Worm (Caenorhabditis elegans) whole organism, midembryonic: Measurements from ENCODE around the gene klp-19.

Source experiments
- T22C8.4 ChIP-seq: fragments of 200-800 bp; sonication (Bioruptor generic); IDR thresholded peaks from 2 replicates; pipeline ENCODE4 v1.3.6; 2022; ENCODE audit warnings: missing genetic modification characterization, missing compliant biosample characterization
- cog-1 ChIP-seq: sonication (generic microtip); optimal IDR thresholded peaks from 2 replicates; lab custom pipeline; 2016; ENCODE audit warnings: missing genetic modification characterization, missing compliant biosample characterization
- flt-1 ChIP-seq: fragments of 200-800 bp; sonication (Bioruptor generic); IDR thresholded peaks from 2 replicates; pipeline ENCODE4 v1.3.6; 2022; ENCODE audit warnings: missing genetic modification characterization, missing compliant biosample characterization
- klf-2 ChIP-seq: fragments of 200-800 bp; sonication (Bioruptor generic); conservative IDR thresholded peaks from 2 replicates; pipeline ENCODE4 v1.3.6; 2022; ENCODE audit warnings: missing genetic modification reagents, missing genetic modification characterization, missing compliant biosample characterization
- med-1 ChIP-seq: sonication (generic microtip); optimal IDR thresholded peaks from 2 replicates; lab custom pipeline; 2017; ENCODE audit warnings: missing genetic modification characterization, mild to moderate bottlenecking, missing compliant biosample characterization, antibody characterized with exemption, missing genetic modification reagents; ENCODE audit not compliant: insufficient read depth
- ref-1 ChIP-seq: fragments of 200-800 bp; sonication (Bioruptor generic); conservative IDR thresholded peaks from 2 replicates; pipeline ENCODE4 v1.3.6; 2022; ENCODE audit warnings: missing genetic modification reagents, missing genetic modification characterization, missing compliant biosample characterization
- tab-1 ChIP-seq: fragments of 200-800 bp; sonication (Bioruptor generic); IDR thresholded peaks from 2 replicates; pipeline ENCODE4 v1.3.6; 2022; ENCODE audit warnings: missing genetic modification characterization, missing compliant biosample characterization
- ztf-23 ChIP-seq: fragments of 200-800 bp; sonication (Bioruptor generic); IDR thresholded peaks from 2 replicates; pipeline ENCODE4 v1.3.6; 2022; ENCODE audit warnings: missing genetic modification reagents, missing genetic modification characterization, missing compliant biosample characterization
- ztf-29 ChIP-seq: fragments of 200-800 bp; sonication (Bioruptor generic); IDR thresholded peaks from 2 replicates; pipeline ENCODE4 v1.3.6; 2022; ENCODE audit warnings: missing genetic modification reagents, missing genetic modification characterization, missing compliant biosample characterization

klp-19 gene

ce11 chrIII:13307107-13307506 is at the start of gene klp-19, which contains the start of gene slc-36.1:
Gene klp-19 (minus strand): TSS chrIII:13307259.
Gene slc-36.1 (plus strand): TSS chrIII:13307502.
- TF ChIP-seq klf-2 (GFP tag; lab: Robert Waterston, UW) (no peak), T22C8.4 (GFP tag; lab: Robert Waterston, UW) (no peak), cog-1 (tag; lab: Kevin White, UChicago) (no peak), med-1 (no peak), tab-1 (GFP tag; lab: Robert Waterston, UW) (no peak), ref-1 (GFP tag; lab: Robert Waterston, UW) (no peak), flt-1 (no peak), ztf-23 (GFP tag; lab: Robert Waterston, UW) (no peak), ztf-29 (no peak)

- no peak for TF ChIP-seq med-1
- no peak for TF ChIP-seq tab-1 (GFP tag; lab: Robert Waterston, UW)
- TF ChIP-seq flt-1 = no peak
- TF ChIP-seq ref-1 (GFP tag; lab: Robert Waterston, UW) = no peak
- TF ChIP-seq ztf-23 (GFP tag; lab: Robert Waterston, UW) = no peak
- no peak for TF ChIP-seq T22C8.4 (GFP tag; lab: Robert Waterston, UW)
- no peak for TF ChIP-seq klf-2 (GFP tag; lab: Robert Waterston, UW)
Observed at ce11 chrIII:13350964-13351363, 43.9 kb upstream of the klp-19 start.

ce11 chrIII:13348891-13349290 is 41.8 kb upstream of the klp-19 start:
- TF ChIP-seq klf-2 (GFP tag; lab: Robert Waterston, UW) (no peak), tab-1 (GFP tag; lab: Robert Waterston, UW) (no peak), flt-1 (no peak), ztf-23 (GFP tag; lab: Robert Waterston, UW) (no peak), ztf-29 (no peak), cog-1 (tag; lab: Kevin White, UChicago) (no peak)

- no peak for TF ChIP-seq ztf-23 (GFP tag; lab: Robert Waterston, UW)
- TF ChIP-seq tab-1 (GFP tag; lab: Robert Waterston, UW) = no peak
- no peak for TF ChIP-seq cog-1 (tag; lab: Kevin White, UChicago)
- TF ChIP-seq klf-2 (GFP tag; lab: Robert Waterston, UW) = no peak
- no peak for TF ChIP-seq ref-1 (GFP tag; lab: Robert Waterston, UW)
- no peak for TF ChIP-seq T22C8.4 (GFP tag; lab: Robert Waterston, UW)
- no peak for TF ChIP-seq ztf-29
- no peak for TF ChIP-seq flt-1
- TF ChIP-seq med-1 = no peak
Observed at ce11 chrIII:13347782-13348327, 40.8 kb upstream of the klp-19 start.

- TF ChIP-seq ref-1 (GFP tag; lab: Robert Waterston, UW) (no peak), klf-2 (GFP tag; lab: Robert Waterston, UW) (no peak), med-1 (no peak), ztf-29 (no peak), ztf-23 (GFP tag; lab: Robert Waterston, UW) (no peak), cog-1 (tag; lab: Kevin White, UChicago) (no peak), tab-1 (GFP tag; lab: Robert Waterston, UW) (no peak), T22C8.4 (GFP tag; lab: Robert Waterston, UW) (no peak), flt-1 (no peak)
Observed at ce11 chrIII:13346785-13347184, 39.7 kb upstream of the klp-19 start, which contains the start of gene mtm-6. Gene mtm-6 (plus strand): TSS chrIII:13347085.

ce11 chrIII:13344538-13345136 is 37.6 kb upstream of the klp-19 start, which contains the start of gene acaa-2:
Gene acaa-2 (plus strand): TSS chrIII:13344937.
- TF ChIP-seq ref-1 (GFP tag; lab: Robert Waterston, UW) (no peak), tab-1 (GFP tag; lab: Robert Waterston, UW) (no peak), ztf-23 (GFP tag; lab: Robert Waterston, UW) (no peak), klf-2 (GFP tag; lab: Robert Waterston, UW) (no peak), cog-1 (tag; lab: Kevin White, UChicago) (no peak), med-1 (no peak), flt-1 (no peak), ztf-29 (no peak), T22C8.4 (GFP tag; lab: Robert Waterston, UW) (no peak)

- TF ChIP-seq flt-1 (no peak), ref-1 (GFP tag; lab: Robert Waterston, UW) (no peak), ztf-29 (no peak), cog-1 (tag; lab: Kevin White, UChicago) (no peak), klf-2 (GFP tag; lab: Robert Waterston, UW) (no peak), tab-1 (GFP tag; lab: Robert Waterston, UW) (no peak), ztf-23 (GFP tag; lab: Robert Waterston, UW) (no peak), T22C8.4 (GFP tag; lab: Robert Waterston, UW) (no peak), med-1 (no peak)
Observed at ce11 chrIII:13343562-13344139, 36.6 kb upstream of the klp-19 start.

ce11 chrIII:13343117-13343516 is 36.1 kb upstream of the klp-19 start, which contains the start of gene ife-1:
Gene ife-1 (plus strand): TSS chrIII:13343417.
- TF ChIP-seq med-1 (no peak), ztf-29 (no peak), T22C8.4 (GFP tag; lab: Robert Waterston, UW) (no peak), flt-1 (no peak), cog-1 (tag; lab: Kevin White, UChicago) (no peak), ztf-23 (GFP tag; lab: Robert Waterston, UW) (no peak), tab-1 (GFP tag; lab: Robert Waterston, UW) (no peak), ref-1 (GFP tag; lab: Robert Waterston, UW) (no peak), klf-2 (GFP tag; lab: Robert Waterston, UW) (no peak)

- no peak for TF ChIP-seq T22C8.4 (GFP tag; lab: Robert Waterston, UW)
- no peak for TF ChIP-seq ztf-29
- TF ChIP-seq cog-1 (tag; lab: Kevin White, UChicago) = no peak
Observed at ce11 chrIII:13342079-13342734, 35.1 kb upstream of the klp-19 start, which contains the start of gene dro-1. Gene dro-1 (plus strand): TSS chrIII:13342684.
